Worm (Caenorhabditis elegans) whole organism, L1 larva: ENCODE results near the gene casy-1.

Experiments used
- Y116A8C.19 ChIP-seq: sonication (generic microtip); optimal IDR thresholded peaks from 2 replicates; lab custom pipeline; 2016; ENCODE audit warnings: missing compliant biosample characterization, missing genetic modification characterization, borderline replicate concordance
- aha-1 ChIP-seq: fragments of 150-350 bp; optimal IDR thresholded peaks from 2 replicates; lab custom pipeline; 2014; ENCODE audit warnings: missing biosample characterization, missing genetic modification characterization
- aly-2 ChIP-seq: fragments of 150-350 bp; optimal IDR thresholded peaks from 2 replicates; lab custom pipeline; 2014; ENCODE audit warnings: missing biosample characterization, missing genetic modification characterization
- ama-1 ChIP-seq: fragments of 150-350 bp; optimal IDR thresholded peaks from 2 replicates; lab custom pipeline; 2014
- ceh-90 ChIP-seq: sonication (generic microtip); optimal IDR thresholded peaks from 2 replicates; lab custom pipeline; 2016; ENCODE audit warnings: missing genetic modification characterization, missing compliant biosample characterization
- efl-1 ChIP-seq, 4 experiments: fragments of 150-350 bp; optimal IDR thresholded peaks in 3 of 4; peaks in 1 of 4; 1 replicate in 1 of 4; 2 replicates in 3 of 4; lab custom pipeline; 2014; ENCODE audit warnings: missing biosample characterization in 2 of 4, missing genetic modification characterization in 2 of 4, missing genetic modification reagents in 2 of 4
- fkh-8 ChIP-seq: sonication (generic microtip); optimal IDR thresholded peaks from 2 replicates; lab custom pipeline; 2016; ENCODE audit warnings: mild to moderate bottlenecking, missing genetic modification characterization, missing compliant biosample characterization
- irx-1 ChIP-seq: sonication (generic microtip); optimal IDR thresholded peaks from 2 replicates; lab custom pipeline; 2016; ENCODE audit warnings: missing genetic modification characterization, missing compliant biosample characterization
- isw-1 ChIP-seq: fragments of 200-800 bp; sonication (Bioruptor generic); IDR thresholded peaks from 2 replicates; pipeline ENCODE4 v1.3.6; 2022; ENCODE audit warnings: missing genetic modification characterization, missing compliant biosample characterization
- lsy-2 ChIP-seq, 2 experiments: fragments of 150-350 bp; optimal IDR thresholded peaks; 2 replicates each; lab custom pipeline; 2014; ENCODE audit warnings: missing biosample characterization in 2 of 2, missing genetic modification characterization in 2 of 2
- mdl-1 ChIP-seq, 2 experiments: fragments of 150-350 bp; optimal IDR thresholded peaks; 2 replicates each; lab custom pipeline; 2014 to 2017; ENCODE audit warnings: missing biosample characterization in 2 of 2, missing genetic modification characterization in 2 of 2, inconsistent platforms in 1 of 2
- nhr-11 ChIP-seq: fragments of 150-350 bp; optimal IDR thresholded peaks from 2 replicates; lab custom pipeline; 2014; ENCODE audit warnings: missing biosample characterization, missing genetic modification characterization
- nhr-12 ChIP-seq: sonication (generic microtip); optimal IDR thresholded peaks from 2 replicates; lab custom pipeline; 2017; ENCODE audit warnings: missing biosample characterization, missing genetic modification characterization
- nhr-20 ChIP-seq: sonication (generic microtip); optimal IDR thresholded peaks from 2 replicates; lab custom pipeline; 2016; ENCODE audit warnings: mild to moderate bottlenecking, missing genetic modification characterization, missing compliant biosample characterization
- nhr-47 ChIP-seq: sonication (generic microtip); optimal IDR thresholded peaks from 2 replicates; lab custom pipeline; 2016; ENCODE audit warnings: mild to moderate bottlenecking, missing genetic modification characterization, moderate library complexity, missing compliant biosample characterization
- nhr-71 ChIP-seq: sonication (generic microtip); optimal IDR thresholded peaks from 2 replicates; lab custom pipeline; 2016; ENCODE audit warnings: mild to moderate bottlenecking, missing genetic modification characterization, moderate library complexity, missing compliant biosample characterization
- pag-3 ChIP-seq: sonication (generic microtip); optimal IDR thresholded peaks from 2 replicates; lab custom pipeline; 2017; ENCODE audit warnings: missing genetic modification characterization, mild to moderate bottlenecking, missing compliant biosample characterization, antibody characterized with exemption, borderline replicate concordance; ENCODE audit not compliant: insufficient read depth
- sptf-1 ChIP-seq: fragments of 150-350 bp; optimal IDR thresholded peaks from 2 replicates; lab custom pipeline; 2014; ENCODE audit warnings: missing biosample characterization, missing genetic modification characterization
- tlp-1 ChIP-seq: fragments of 150-350 bp; optimal IDR thresholded peaks from 2 replicates; lab custom pipeline; 2014; ENCODE audit warnings: missing biosample characterization, missing genetic modification characterization

Gene casy-1

DNA sequence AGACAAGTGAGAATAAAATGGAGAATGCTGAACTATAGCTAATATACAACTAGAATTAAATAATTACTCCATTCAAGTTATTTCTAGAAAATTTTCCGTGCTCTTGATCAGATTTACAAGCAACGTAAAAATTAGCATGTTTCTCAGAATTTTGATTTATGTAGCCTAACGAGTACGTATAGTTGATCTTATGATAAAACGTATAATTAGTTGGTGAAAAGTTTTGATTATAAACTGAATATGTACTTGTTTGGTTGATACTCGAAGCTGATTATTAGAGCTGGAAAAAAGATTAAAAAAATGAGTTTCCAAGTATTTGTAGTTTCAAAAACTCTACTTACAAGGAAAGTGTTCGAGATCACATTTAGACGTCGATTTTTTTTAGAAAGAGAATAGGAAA lies 60.0 kb downstream of the casy-1 start (continued):
- TF ChIP-seq pag-3 (tag; lab: Kevin White, UChicago), result no peak
- TF ChIP-seq ceh-90 (tag; lab: Kevin White, UChicago), result no peak
- TF ChIP-seq Y116A8C.19 (tag; lab: Kevin White, UChicago), result no peak
- TF ChIP-seq isw-1 (GFP tag; lab: Robert Waterston, UW), result no peak
- TF ChIP-seq aly-2 (tag; lab: Kevin White, UChicago), result no peak

DNA sequence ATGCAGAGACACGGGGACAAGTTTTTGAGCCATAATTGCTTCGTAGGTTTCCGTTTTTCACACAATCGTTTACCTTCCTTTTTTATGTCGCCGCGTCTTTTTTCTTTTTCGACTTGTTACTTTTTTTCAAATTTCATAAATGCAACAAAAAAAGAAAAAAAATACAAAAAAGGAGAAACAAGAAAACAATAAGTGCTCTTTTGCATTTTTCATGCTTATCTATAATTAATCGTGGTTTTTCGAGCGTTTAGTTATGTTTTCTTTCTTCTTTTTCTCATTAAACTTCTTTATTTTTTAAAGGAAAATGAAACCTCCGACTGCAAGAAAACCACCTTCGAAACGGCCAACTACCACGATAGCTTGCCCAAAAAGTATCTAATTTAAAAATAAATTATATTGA lies 60.6 kb downstream of the casy-1 start, which contains the start of gene F59G1.4:
F59G1.4 (plus strand) TSS at position 301 of the 400 bp plus-strand sequence.
- no peak for TF ChIP-seq mdl-1 (tag; optimal IDR thresholded peaks at IDR 0.05; lab: Kevin White, UChicago)
- TF ChIP-seq ama-1 (lab: Kevin White, UChicago), result no peak
- no peak for TF ChIP-seq nhr-47 (tag; lab: Kevin White, UChicago)
- no peak for TF ChIP-seq Y116A8C.19 (tag; lab: Kevin White, UChicago)
- no peak for TF ChIP-seq efl-1 (optimal IDR thresholded peaks at IDR 0.05; lab: Kevin White, UChicago)
- peak in 1 of 2 experiments; percentile 10 for TF ChIP-seq efl-1 (GFP tag; optimal IDR thresholded peaks at IDR 0.05 in 1 of 2; lab: Kevin White, UChicago)
- no peak for TF ChIP-seq nhr-71 (tag; lab: Kevin White, UChicago)
- TF ChIP-seq nhr-11 (tag; lab: Kevin White, UChicago), result no peak
- no peak for TF ChIP-seq lsy-2 (tag; optimal IDR thresholded peaks at IDR 0.05; lab: Kevin White, UChicago)
- no peak for TF ChIP-seq nhr-12
- no peak for TF ChIP-seq irx-1
- TF ChIP-seq sptf-1 (tag; lab: Kevin White, UChicago), result no peak
- peak; percentile 3 for TF ChIP-seq fkh-8 (tag; lab: Kevin White, UChicago)
- TF ChIP-seq tlp-1 (tag; lab: Kevin White, UChicago), result no peak
- no peak for TF ChIP-seq aha-1 (tag; lab: Kevin White, UChicago)
- no peak for TF ChIP-seq nhr-20 (tag; lab: Kevin White, UChicago)
